Fruit fly (Drosophila melanogaster): ENCODE results near the gene ppk16.

Gene ppk16

DNA sequence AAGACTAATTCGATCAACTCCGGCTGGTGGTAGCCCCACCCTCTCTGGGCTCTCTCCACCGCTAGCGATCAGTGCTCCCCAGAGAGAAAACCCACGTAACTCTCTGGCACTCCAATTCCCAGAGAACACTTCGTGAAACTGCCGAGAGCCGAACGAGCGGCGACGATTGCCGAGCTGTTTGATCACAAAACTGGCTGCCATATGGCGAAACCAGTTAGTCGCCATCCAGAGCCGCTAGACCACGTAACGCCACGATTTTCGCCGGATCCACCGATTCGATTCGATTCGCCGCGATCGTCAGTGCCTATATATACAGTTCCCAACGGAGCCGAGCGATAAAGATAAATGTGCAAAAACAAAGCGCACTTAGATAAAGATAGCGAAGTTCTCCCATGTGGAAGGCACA, 7.3 kb upstream of the ppk16 start, which contains the start of gene IP3K1 (continued):
- TF ChIP-seq Blimp-1 (GFP tag; optimal IDR thresholded peaks at IDR 0.05) (peak; percentile 8), kay (GFP tag; optimal IDR thresholded peaks at IDR 0.05) (no peak), CG31388 (GFP tag; optimal IDR thresholded peaks at IDR 0.05) (no peak), tap (tag; optimal IDR thresholded peaks at IDR 0.05) (no peak), dmrt99B (tag; optimal IDR thresholded peaks at IDR 0.05) (peak; percentile 27), CG7556 (GFP tag; optimal IDR thresholded peaks at IDR 0.05) (no peak), p53 (GFP tag; optimal IDR thresholded peaks at IDR 0.05) (no peak), Dp (GFP tag; optimal IDR thresholded peaks at IDR 0.05) (no peak), CG15073 (GFP tag; optimal IDR thresholded peaks at IDR 0.05) (no peak), HLH3B (GFP tag; IDR thresholded peaks at IDR 0.05) (peak; percentile 43; the same call in 1 of the 2 replicates), PHDP (tag; optimal IDR thresholded peaks at IDR 0.05) (peak; percentile 11), Jarid2 (GFP tag; optimal IDR thresholded peaks at IDR 0.05) (peak; percentile 99), CG17186 (GFP tag; optimal IDR thresholded peaks at IDR 0.05) (no peak), pum (GFP tag; optimal IDR thresholded peaks at IDR 0.05) (no peak), trh (GFP tag; optimal IDR thresholded peaks at IDR 0.05) (no peak), Spps (tag; optimal IDR thresholded peaks at IDR 0.05) (no peak), CG18764 (GFP tag; optimal IDR thresholded peaks at IDR 0.05) (no peak), Atf6 (GFP tag; IDR thresholded peaks at IDR 0.05) (peak; percentile 59), Ada2b (GFP tag; IDR thresholded peaks at IDR 0.05) (peak; percentile 39; the same call in 1 of the 2 replicates), CG7372 (GFP tag; IDR thresholded peaks at IDR 0.05) (no peak), Kr (GFP tag; optimal IDR thresholded peaks at IDR 0.05) (no peak), CG5953 (GFP tag; IDR thresholded peaks at IDR 0.05) (peak; percentile 57; the same call in 1 of the 2 replicates), CG2202 (tag; optimal IDR thresholded peaks at IDR 0.05) (no peak), gsb-n (tag; optimal IDR thresholded peaks at IDR 0.05) (peak; percentile 76), CG13123 (GFP tag; optimal IDR thresholded peaks at IDR 0.05) (no peak), HLH4C (GFP tag; IDR thresholded peaks at IDR 0.05; ENCODE audit: partially characterized antibody) (peak; percentile 35; the same call in 1 of the 3 replicates), Doc2 (GFP tag; IDR thresholded peaks at IDR 0.05) (no peak), slp2 (GFP tag; optimal IDR thresholded peaks at IDR 0.05) (no peak), maf-S (GFP tag; optimal IDR thresholded peaks at IDR 0.05) (peak; percentile 16), CG10543 (GFP tag; optimal IDR thresholded peaks at IDR 0.05) (peak; percentile 85), pnt (GFP tag; optimal IDR thresholded peaks at IDR 0.05) (no peak), mld (GFP tag; IDR thresholded peaks at IDR 0.05; ENCODE audit: partially characterized antibody) (peak; percentile 49; the same call in 1 of the 3 replicates), hth (optimal IDR thresholded peaks at IDR 0.05) (no peak), CG4282 (GFP tag; optimal IDR thresholded peaks at IDR 0.05) (no peak), BEAF-32 (GFP tag; optimal IDR thresholded peaks at IDR 0.05) (no peak), CG11560 (tag; IDR thresholded peaks at IDR 0.05) (no peak), Dek (tag; optimal IDR thresholded peaks at IDR 0.05) (no peak), Hmr (GFP tag; optimal IDR thresholded peaks at IDR 0.05) (peak; percentile 51), grn (GFP tag; optimal IDR thresholded peaks at IDR 0.05) (peak; percentile 60), Mad (GFP tag; optimal IDR thresholded peaks at IDR 0.05) (no peak), ERR (GFP tag; optimal IDR thresholded peaks at IDR 0.05) (peak; percentile 28), Side (GFP tag; optimal IDR thresholded peaks at IDR 0.05) (peak; percentile 28), Drgx (GFP tag; IDR thresholded peaks at IDR 0.05) (peak; percentile 60), chn (GFP tag; optimal IDR thresholded peaks at IDR 0.05) (no peak), Fer1 (GFP tag; optimal IDR thresholded peaks at IDR 0.05) (peak; percentile 76), psq (GFP tag; optimal IDR thresholded peaks at IDR 0.05) (no peak), gsb (GFP tag; IDR thresholded peaks at IDR 0.05) (no peak), CG8359 (GFP tag; optimal IDR thresholded peaks at IDR 0.05; ENCODE audit: borderline replicate concordance) (no peak), bab2 (GFP tag; optimal IDR thresholded peaks at IDR 0.05) (no peak), fd3F (GFP tag; optimal IDR thresholded peaks at IDR 0.05) (no peak), CG15479 (GFP tag; optimal IDR thresholded peaks at IDR 0.05) (no peak), CG14050 (GFP tag; IDR thresholded peaks at IDR 0.05) (no peak)
